Fruit fly (Drosophila melanogaster): ENCODE data around the gene CG8677.

DNA sequence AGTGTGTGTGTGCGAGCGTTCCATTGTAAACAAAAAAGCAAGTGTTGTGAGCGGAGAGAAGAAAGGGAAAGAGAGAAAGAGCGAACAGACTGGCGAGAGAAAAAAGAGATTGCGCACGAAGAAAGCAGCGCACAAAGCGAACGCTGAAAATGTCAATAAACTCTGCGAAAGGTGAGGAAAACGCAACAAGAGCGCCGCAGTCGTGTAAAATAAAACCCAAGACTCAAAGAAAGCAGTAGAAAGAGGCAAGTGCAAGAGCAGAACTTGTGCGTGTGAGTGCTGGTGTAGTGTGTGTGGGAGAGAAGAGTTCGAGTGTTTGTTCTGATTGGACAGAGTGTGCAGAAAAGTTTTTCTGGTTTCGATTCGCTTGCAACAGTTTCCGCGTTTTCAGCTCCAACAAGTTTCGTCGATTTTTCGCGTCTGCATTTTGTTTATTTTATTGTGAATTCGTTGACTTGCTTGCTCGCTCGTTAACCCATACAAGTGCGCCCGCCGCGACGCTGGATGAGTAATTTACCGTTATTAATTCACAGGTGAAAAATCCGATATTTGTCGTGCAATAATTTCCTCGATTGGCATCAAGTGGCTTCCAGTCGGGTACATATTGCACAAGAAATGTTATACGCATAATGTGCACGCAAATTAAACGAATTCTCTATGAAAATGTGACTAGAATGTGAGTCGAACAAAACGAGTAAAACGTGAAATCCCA, 16.8 kb downstream of the CG8677 start:
- TF ChIP-seq CG8478 (optimal IDR thresholded peaks at IDR 0.05) (no peak), psq (optimal IDR thresholded peaks at IDR 0.05) (no peak)

Measured in whole organism.